Worm (Caenorhabditis elegans): ENCODE measurements around the gene T01H3.3.

T01H3.3 gene

DNA sequence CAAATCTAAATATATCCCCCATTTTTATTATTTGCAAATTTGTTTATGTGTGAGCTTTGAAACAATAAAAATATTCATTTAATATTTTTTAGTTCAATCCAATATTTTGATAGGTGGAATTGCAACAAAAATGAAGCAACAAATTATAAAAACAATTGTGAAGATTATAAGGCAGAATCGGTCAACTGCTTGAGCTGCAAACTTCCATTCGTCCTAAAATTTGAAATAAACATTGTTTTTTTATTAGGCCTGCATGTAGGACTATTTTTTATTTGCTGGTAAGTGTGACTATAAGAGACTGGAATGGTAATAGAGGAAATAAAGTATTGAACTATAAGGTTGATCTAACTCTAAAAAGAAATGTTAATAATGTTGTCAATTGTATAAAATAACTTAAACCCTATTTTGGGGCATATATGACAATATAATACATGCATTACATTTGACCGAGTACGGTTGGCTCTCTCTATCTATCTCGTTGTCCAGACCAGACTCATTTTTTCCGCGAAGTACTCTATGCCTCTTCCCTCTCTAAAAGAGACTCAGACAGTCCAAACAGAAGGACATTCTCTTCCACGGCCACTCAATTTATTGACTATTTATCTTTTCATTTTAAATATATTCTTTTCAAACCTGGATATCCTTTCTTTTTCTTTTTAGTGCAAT lies 28.0 kb downstream of the T01H3.3 start, which contains the start of gene T09A5.4:
Gene T09A5.4, plus strand, starts transcription at position 616 of the 666 bp plus-strand sequence.
- TF ChIP-seq nhr-2 (tag; optimal IDR thresholded peaks at IDR 0.05) (no peak), drap-1 (GFP tag; optimal IDR thresholded peaks at IDR 0.05) (no peak), mab-5 (tag; optimal IDR thresholded peaks at IDR 0.05) (no peak), lsy-2 (tag; optimal IDR thresholded peaks at IDR 0.05) (no peak), ceh-43 (GFP tag; optimal IDR thresholded peaks at IDR 0.05) (no peak), bed-3 (GFP tag; optimal IDR thresholded peaks at IDR 0.05) (no peak)

ce11 chrII:7842053-7842452 lies 31.6 kb downstream of the T01H3.3 start, which contains the start of gene klp-3:
TSS of gene klp-3 (plus strand) at chrII:7842353.
- no peak for TF ChIP-seq mab-5 (tag; optimal IDR thresholded peaks at IDR 0.05)
- TF ChIP-seq nhr-2 (tag; optimal IDR thresholded peaks at IDR 0.05): no peak
- TF ChIP-seq nhr-12 (tag; optimal IDR thresholded peaks at IDR 0.05): no peak
- no peak for TF ChIP-seq unc-62 (GFP tag; optimal IDR thresholded peaks at IDR 0.05)
- TF ChIP-seq ham-2 (GFP tag; optimal IDR thresholded peaks at IDR 0.05): no peak
- no peak for TF ChIP-seq ceh-43 (GFP tag; optimal IDR thresholded peaks at IDR 0.05)
- TF ChIP-seq M03D4.4 (tag; optimal IDR thresholded peaks at IDR 0.05): no peak
- TF ChIP-seq pha-4 (tag; optimal IDR thresholded peaks at IDR 0.05): no peak
- TF ChIP-seq nhr-237 (tag; optimal IDR thresholded peaks at IDR 0.05): no peak
- no peak for TF ChIP-seq sptf-1 (tag; optimal IDR thresholded peaks at IDR 0.05)
- no peak for TF ChIP-seq unc-120 (tag; optimal IDR thresholded peaks at IDR 0.05; ENCODE audit: poor library complexity, severe bottlenecking)
- no peak for TF ChIP-seq mls-2 (tag; optimal IDR thresholded peaks at IDR 0.05)
- no peak for TF ChIP-seq hlh-1 (tag; optimal IDR thresholded peaks at IDR 0.05)
- no peak for TF ChIP-seq bed-3 (GFP tag; optimal IDR thresholded peaks at IDR 0.05)
- TF ChIP-seq flh-1 (GFP tag; optimal IDR thresholded peaks at IDR 0.05): no peak
- no peak for TF ChIP-seq cnd-1 (tag; optimal IDR thresholded peaks at IDR 0.05)
- TF ChIP-seq mep-1 (tag; optimal IDR thresholded peaks at IDR 0.05): no peak
- no peak for TF ChIP-seq blmp-1 (tag; optimal IDR thresholded peaks at IDR 0.05)
- no peak for TF ChIP-seq lin-32 (GFP tag; optimal IDR thresholded peaks at IDR 0.05)
- no peak for TF ChIP-seq ces-1 (GFP tag; optimal IDR thresholded peaks at IDR 0.05)

DNA sequence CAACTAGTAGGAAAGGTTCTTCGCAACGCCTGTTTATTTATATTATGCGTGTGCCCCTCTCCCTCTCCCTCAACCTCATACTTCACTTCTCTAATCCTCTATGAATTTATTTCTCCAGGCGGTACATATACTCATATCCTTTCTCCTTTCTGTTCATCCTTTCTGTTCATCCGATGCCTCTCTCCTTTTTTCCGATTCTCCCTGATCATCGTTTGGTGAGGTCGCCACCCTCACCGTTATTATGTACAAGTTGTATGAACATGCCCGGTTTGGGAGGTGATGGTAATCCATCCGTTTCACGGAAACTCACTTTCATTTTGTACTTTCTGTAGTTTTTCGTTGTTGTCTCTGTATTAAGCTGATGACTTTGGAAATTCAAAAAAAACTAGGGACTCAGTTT lies 34.0 kb downstream of the T01H3.3 start:
- TF ChIP-seq nhr-76 (tag; optimal IDR thresholded peaks at IDR 0.05) (no peak), sem-2 (GFP tag; optimal IDR thresholded peaks at IDR 0.05) (no peak), lin-13 (tag; optimal IDR thresholded peaks at IDR 0.05) (no peak), elt-3 (tag; optimal IDR thresholded peaks at IDR 0.05) (no peak), mep-1 (tag; optimal IDR thresholded peaks at IDR 0.05) (no peak), unc-39 (tag; optimal IDR thresholded peaks at IDR 0.05) (no peak), pha-4 (tag; optimal IDR thresholded peaks at IDR 0.05) (no peak), blmp-1 (tag; optimal IDR thresholded peaks at IDR 0.05) (peak; percentile 55), mab-5 (tag; optimal IDR thresholded peaks at IDR 0.05) (no peak), elt-1 (tag; optimal IDR thresholded peaks at IDR 0.05; ENCODE audit: borderline replicate concordance, insufficient read depth) (no peak), M03D4.4 (tag; optimal IDR thresholded peaks at IDR 0.05) (no peak), mls-2 (tag; optimal IDR thresholded peaks at IDR 0.05) (peak; percentile 7), drap-1 (GFP tag; optimal IDR thresholded peaks at IDR 0.05) (no peak)

DNA sequence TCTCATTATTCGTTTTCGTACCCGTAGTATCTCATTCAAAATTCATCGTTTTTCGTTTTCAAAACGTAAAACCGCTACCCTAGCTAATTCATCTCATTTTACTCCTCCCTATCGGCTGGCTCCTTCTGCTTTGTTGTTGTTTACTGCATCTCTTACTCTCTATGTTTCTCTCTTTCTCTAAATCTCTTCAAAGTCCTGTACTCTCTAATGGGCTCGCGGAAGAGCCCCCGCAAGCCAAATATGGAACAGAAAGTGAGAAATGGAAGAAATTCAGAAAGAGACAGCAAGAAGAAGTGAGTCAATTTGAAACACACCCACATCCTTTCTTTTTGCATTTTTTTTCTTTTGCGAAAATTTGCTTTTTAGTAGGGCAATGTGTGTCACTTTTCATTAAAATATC lies 35.0 kb downstream of the T01H3.3 start:
- TF ChIP-seq ces-1 (GFP tag; optimal IDR thresholded peaks at IDR 0.05): peak; percentile 58
- no peak for TF ChIP-seq bed-3 (GFP tag; optimal IDR thresholded peaks at IDR 0.05)
- TF ChIP-seq mep-1 (tag; optimal IDR thresholded peaks at IDR 0.05): peak; percentile 17
- TF ChIP-seq lin-32 (GFP tag; optimal IDR thresholded peaks at IDR 0.05): no peak
- TF ChIP-seq unc-120 (tag; optimal IDR thresholded peaks at IDR 0.05; ENCODE audit: poor library complexity, severe bottlenecking): peak; percentile 40

ce11 chrII:7836613-7837226 lies 37.0 kb downstream of the T01H3.3 start:
- TF ChIP-seq mab-5 (tag; optimal IDR thresholded peaks at IDR 0.05): no peak
- TF ChIP-seq elt-1 (tag; optimal IDR thresholded peaks at IDR 0.05; ENCODE audit: borderline replicate concordance, insufficient read depth): no peak
- no peak for TF ChIP-seq nhr-12 (tag; optimal IDR thresholded peaks at IDR 0.05)
- TF ChIP-seq ces-1 (GFP tag; optimal IDR thresholded peaks at IDR 0.05): no peak
- no peak for TF ChIP-seq lin-32 (GFP tag; optimal IDR thresholded peaks at IDR 0.05)
- no peak for TF ChIP-seq nhr-28 (tag; optimal IDR thresholded peaks at IDR 0.05)
- no peak for TF ChIP-seq nhr-237 (tag; optimal IDR thresholded peaks at IDR 0.05)
- no peak for TF ChIP-seq blmp-1 (tag; optimal IDR thresholded peaks at IDR 0.05)
- no peak for TF ChIP-seq ceh-83 (GFP tag; optimal IDR thresholded peaks at IDR 0.05)
- TF ChIP-seq drap-1 (GFP tag; optimal IDR thresholded peaks at IDR 0.05): no peak
- TF ChIP-seq zip-8 (tag; optimal IDR thresholded peaks at IDR 0.05): no peak
- TF ChIP-seq unc-120 (tag; optimal IDR thresholded peaks at IDR 0.05; ENCODE audit: poor library complexity, severe bottlenecking): peak; percentile 60
- peak; percentile 96 for TF ChIP-seq hlh-1 (tag; optimal IDR thresholded peaks at IDR 0.05)
- peak; percentile 46 for TF ChIP-seq unc-62 (GFP tag; optimal IDR thresholded peaks at IDR 0.05)
- TF ChIP-seq pha-4 (tag; optimal IDR thresholded peaks at IDR 0.05): no peak
- TF ChIP-seq ham-2 (GFP tag; optimal IDR thresholded peaks at IDR 0.05): no peak
- TF ChIP-seq nhr-76 (tag; optimal IDR thresholded peaks at IDR 0.05): no peak
- no peak for TF ChIP-seq ceh-39 (tag; optimal IDR thresholded peaks at IDR 0.05)
- no peak for TF ChIP-seq flh-1 (GFP tag; optimal IDR thresholded peaks at IDR 0.05)
- no peak for TF ChIP-seq lin-13 (tag; optimal IDR thresholded peaks at IDR 0.05)
- no peak for TF ChIP-seq snpc-4 (tag; optimal IDR thresholded peaks at IDR 0.05)
- TF ChIP-seq unc-39 (tag; optimal IDR thresholded peaks at IDR 0.05): no peak
- no peak for TF ChIP-seq elt-3 (tag; optimal IDR thresholded peaks at IDR 0.05)

Measured in whole organism, mixed stage, embryonic.